Worm (Caenorhabditis elegans) whole organism, young adult: ENCODE results near the gene rap-2.

Source experiments
- ama-1 ChIP-seq, 3 experiments: fragments of 150-350 bp in 1 of 3; sonication (generic microtip) in 2 of 3; optimal IDR thresholded peaks; 2 replicates each; lab custom pipeline; 2014 to 2018; ENCODE audit warnings: missing biosample characterization in 2 of 3, missing genetic modification characterization in 2 of 3, missing genetic modification reagents in 2 of 3
- bed-1 ChIP-seq: fragments of 200-800 bp; sonication (Bioruptor generic); IDR thresholded peaks from 2 replicates; pipeline ENCODE4 v1.3.6; 2022; ENCODE audit warnings: missing genetic modification reagents, missing genetic modification characterization, missing compliant biosample characterization
- nhr-90 ChIP-seq: sonication (generic microtip); optimal IDR thresholded peaks from 2 replicates; lab custom pipeline; 2016; ENCODE audit warnings: missing genotype, mild to moderate bottlenecking, missing genetic modification characterization, missing compliant biosample characterization

ce11 chrV:15065068-15065744, 1.3 kb upstream of the rap-2 start, which contains the start of gene C25D7.9:
- TF ChIP-seq bed-1 (no peak), ama-1 (optimal IDR thresholded peaks at IDR 0.05; lab: Kevin White, UChicago) (no peak), ama-1 (GFP tag; optimal IDR thresholded peaks at IDR 0.05; lab: Kevin White, UChicago) (no peak), nhr-90 (tag; lab: Kevin White, UChicago) (no peak)
